Fruit fly (Drosophila melanogaster) whole organism, embryonic: ENCODE results near the gene CG7945.

Source experiments
- Ada2b ChIP-seq: fragments of 200-800 bp; sonication (Bioruptor generic); IDR thresholded peaks from 2 replicates; pipeline ENCODE4 v1.3.6; 2022; ENCODE audit warnings: missing biosample characterization, missing genetic modification characterization
- Atf-2 ChIP-seq: fragments of 200-800 bp; sonication (Bioruptor generic); optimal IDR thresholded peaks from 2 replicates; lab custom pipeline; 2016; ENCODE audit warnings: missing biosample characterization, missing genetic modification characterization
- B-H1 ChIP-seq: fragments of 200-800 bp; sonication (Bioruptor generic); IDR thresholded peaks from 3 replicates; pipeline ENCODE4 v1.3.6; 2022; ENCODE audit warnings: missing biosample characterization, missing genetic modification characterization
- Bgb ChIP-seq: fragments of 200-800 bp; sonication (Bioruptor generic); IDR thresholded peaks from 2 replicates; pipeline ENCODE4 v1.3.6; 2022; ENCODE audit warnings: missing biosample characterization, missing genetic modification characterization; ENCODE audit not compliant: partially characterized antibody
- BtbVII ChIP-seq: fragments of 200-800 bp; sonication (Bioruptor generic); optimal IDR thresholded peaks from 3 replicates; lab custom pipeline; 2017; ENCODE audit warnings: missing biosample characterization, mild to moderate bottlenecking, missing genetic modification characterization
- Bteb2 ChIP-seq: fragments of 200-800 bp; sonication (Bioruptor generic); optimal IDR thresholded peaks from 2 replicates; lab custom pipeline; 2016; ENCODE audit warnings: missing biosample characterization, missing genetic modification characterization
- CG10431 ChIP-seq: fragments of 200-800 bp; sonication (Bioruptor generic); optimal IDR thresholded peaks from 3 replicates; lab custom pipeline; 2018; ENCODE audit warnings: missing biosample characterization, mild to moderate bottlenecking, missing genetic modification characterization
- CG10565 ChIP-seq: fragments of 200-800 bp; sonication (Bioruptor generic); optimal IDR thresholded peaks from 3 replicates; lab custom pipeline; 2016; ENCODE audit warnings: missing biosample characterization, mild to moderate bottlenecking, missing genetic modification characterization
- CG11695 ChIP-seq: fragments of 200-800 bp; sonication (Bioruptor generic); IDR thresholded peaks from 3 replicates; pipeline ENCODE4 v1.3.6; 2022; ENCODE audit warnings: missing biosample characterization, missing genetic modification characterization
- CG12769 ChIP-seq: fragments of 200-800 bp; sonication (Bioruptor generic); optimal IDR thresholded peaks from 2 replicates; lab custom pipeline; 2019; ENCODE audit warnings: missing biosample characterization, mild to moderate bottlenecking, missing genetic modification characterization, moderate library complexity
- CG14860 ChIP-seq: fragments of 200-800 bp; sonication (Bioruptor generic); IDR thresholded peaks from 3 replicates; pipeline ENCODE4 v1.3.6; 2022; ENCODE audit warnings: missing biosample characterization, missing genetic modification characterization; ENCODE audit not compliant: partially characterized antibody
- CG15011 ChIP-seq: fragments of 200-800 bp; sonication (Bioruptor generic); optimal IDR thresholded peaks from 3 replicates; lab custom pipeline; 2018; ENCODE audit warnings: missing biosample characterization, mild to moderate bottlenecking, missing genetic modification characterization
- CG17802 ChIP-seq: fragments of 200-800 bp; sonication (Bioruptor generic); optimal IDR thresholded peaks from 2 replicates; lab custom pipeline; 2018; ENCODE audit warnings: missing biosample characterization, mild to moderate bottlenecking, missing genetic modification characterization, moderate library complexity
- CG18262 ChIP-seq: fragments of 200-800 bp; optimal IDR thresholded peaks from 3 replicates; lab custom pipeline; 2019; ENCODE audit warnings: missing biosample characterization, mild to moderate bottlenecking, missing genetic modification characterization, moderate library complexity
- CG3065 ChIP-seq: fragments of 200-800 bp; sonication (Bioruptor generic); optimal IDR thresholded peaks from 2 replicates; lab custom pipeline; 2016; ENCODE audit warnings: missing biosample characterization, missing genetic modification characterization
- CG34376 ChIP-seq: fragments of 200-800 bp; sonication (Bioruptor generic); optimal IDR thresholded peaks from 2 replicates; lab custom pipeline; 2018; ENCODE audit warnings: missing biosample characterization, mild to moderate bottlenecking, missing genetic modification characterization
- CG6254 ChIP-seq: fragments of 200-800 bp; sonication (Bioruptor generic); optimal IDR thresholded peaks from 3 replicates; lab custom pipeline; 2017; ENCODE audit warnings: mild to moderate bottlenecking, missing biosample characterization, missing genetic modification reagents, missing genetic modification characterization
- CG7271 ChIP-seq: fragments of 200-800 bp; sonication (Bioruptor generic); optimal IDR thresholded peaks from 2 replicates; lab custom pipeline; 2018; ENCODE audit warnings: missing biosample characterization, mild to moderate bottlenecking, missing genetic modification characterization, moderate library complexity
- CG7372 ChIP-seq: fragments of 200-800 bp; sonication (Bioruptor generic); IDR thresholded peaks from 2 replicates; pipeline ENCODE4 v1.3.6; 2022; ENCODE audit warnings: missing biosample characterization, missing genetic modification characterization
- CG7556 ChIP-seq: fragments of 200-800 bp; sonication (Bioruptor generic); optimal IDR thresholded peaks from 2 replicates; lab custom pipeline; 2017; ENCODE audit warnings: missing biosample characterization, mild to moderate bottlenecking, missing genetic modification characterization
- CG8290 ChIP-seq, 3 experiments: fragments of 200-800 bp; sonication (Bioruptor generic); optimal IDR thresholded peaks; 2 replicates each; lab custom pipeline; 2016 to 2019; ENCODE audit warnings: missing biosample characterization in 3 of 3, missing genetic modification characterization in 3 of 3, mild to moderate bottlenecking in 2 of 3, moderate library complexity in 1 of 3
- CTCF ChIP-seq: fragments of 200-800 bp; sonication (Bioruptor generic); optimal IDR thresholded peaks from 2 replicates; lab custom pipeline; 2017; ENCODE audit warnings: missing biosample characterization, mild to moderate bottlenecking, missing genetic modification characterization, moderate library complexity
- D ChIP-seq, 2 experiments: fragments of 200-800 bp in 1 of 2; fragments of >200 bp in 1 of 2; sonication (Bioruptor generic) in 1 of 2; optimal IDR thresholded peaks; 2 replicates in 1 of 2; 3 replicates in 1 of 2; lab custom pipeline; 2017; ENCODE audit warnings: mild to moderate bottlenecking in 1 of 2, missing biosample characterization in 1 of 2, missing genetic modification characterization in 1 of 2, missing genetic modification reagents in 1 of 2
- Max ChIP-seq: fragments of 200-800 bp; sonication (Bioruptor generic); optimal IDR thresholded peaks from 2 replicates; lab custom pipeline; 2016; ENCODE audit warnings: missing biosample characterization, mild to moderate bottlenecking, missing genetic modification characterization
- Nf-YA ChIP-seq: fragments of 200-800 bp; sonication (Bioruptor generic); IDR thresholded peaks from 2 replicates; pipeline ENCODE4 v1.3.6; 2022; ENCODE audit warnings: missing biosample characterization, missing genetic modification characterization
- Ravus ChIP-seq: fragments of 200-800 bp; sonication (Bioruptor generic); IDR thresholded peaks from 2 replicates; pipeline ENCODE4 v1.3.6; 2022; ENCODE audit warnings: missing biosample characterization, missing genetic modification characterization
- Six4 ChIP-seq: fragments of 200-800 bp; sonication (Bioruptor generic); optimal IDR thresholded peaks from 2 replicates; lab custom pipeline; 2016; ENCODE audit warnings: missing biosample characterization, missing genetic modification characterization
- Trl ChIP-seq, 3 experiments: fragments of >200 bp in 2 of 3; fragments of 200-800 bp in 1 of 3; sonication (Bioruptor generic) in 1 of 3; optimal IDR thresholded peaks; 2 replicates in 1 of 3; 3 replicates in 2 of 3; lab custom pipeline; 2016 to 2017; ENCODE audit warnings: missing biosample characterization in 1 of 3, missing genetic modification characterization in 1 of 3
- Usf ChIP-seq: fragments of 200-800 bp; sonication (Bioruptor generic); optimal IDR thresholded peaks from 2 replicates; lab custom pipeline; 2017; ENCODE audit warnings: missing genotype, missing biosample characterization, missing genetic modification characterization
- YL-1 ChIP-seq: fragments of 200-800 bp; sonication (Bioruptor generic); optimal IDR thresholded peaks from 3 replicates; lab custom pipeline; 2017; ENCODE audit warnings: missing biosample characterization, mild to moderate bottlenecking, missing genetic modification characterization
- ac ChIP-seq: fragments of 200-800 bp; sonication (Bioruptor generic); optimal IDR thresholded peaks from 3 replicates; lab custom pipeline; 2017; ENCODE audit warnings: missing biosample characterization, mild to moderate bottlenecking, missing genetic modification characterization
- aop ChIP-seq: fragments of 200-800 bp; sonication (Bioruptor generic); IDR thresholded peaks from 2 replicates; pipeline ENCODE4 v1.3.6; 2022; ENCODE audit warnings: missing biosample characterization, missing genetic modification characterization
- ash1 ChIP-seq: fragments of 200-800 bp; sonication (Bioruptor generic); optimal IDR thresholded peaks from 2 replicates; lab custom pipeline; 2018; ENCODE audit warnings: missing biosample characterization, mild to moderate bottlenecking, missing genetic modification characterization
- ato ChIP-seq: fragments of 200-800 bp; sonication (Bioruptor generic); IDR thresholded peaks from 2 replicates; pipeline ENCODE4 v1.3.6; 2022; ENCODE audit warnings: missing biosample characterization, missing genetic modification characterization; ENCODE audit not compliant: partially characterized antibody
- bab2 ChIP-seq: fragments of 200-800 bp; sonication (Bioruptor generic); optimal IDR thresholded peaks from 2 replicates; lab custom pipeline; 2016; ENCODE audit warnings: missing biosample characterization, missing genetic modification characterization
- caup ChIP-seq: fragments of 200-800 bp; sonication (Bioruptor generic); optimal IDR thresholded peaks from 3 replicates; lab custom pipeline; 2017; ENCODE audit warnings: missing biosample characterization, mild to moderate bottlenecking, missing genetic modification characterization, moderate library complexity; ENCODE audit not compliant: severe bottlenecking
- dati ChIP-seq: fragments of 200-800 bp; sonication (Bioruptor generic); IDR thresholded peaks from 2 replicates; pipeline ENCODE4 v1.3.6; 2022; ENCODE audit warnings: missing biosample characterization, missing genetic modification characterization
- eve ChIP-seq, 2 experiments: fragments of >200 bp; optimal IDR thresholded peaks; 2 replicates each; lab custom pipeline; 2017; ENCODE audit warnings: missing biosample characterization in 2 of 2, missing genetic modification characterization in 2 of 2
- fu2 ChIP-seq: fragments of 200-800 bp; sonication (Bioruptor generic); optimal IDR thresholded peaks from 2 replicates; lab custom pipeline; 2016; ENCODE audit warnings: missing biosample characterization, missing genetic modification characterization
- gro ChIP-seq: fragments of 200-800 bp; sonication (Bioruptor generic); optimal IDR thresholded peaks from 2 replicates; lab custom pipeline; 2016; ENCODE audit warnings: missing biosample characterization, missing genetic modification characterization
- hb ChIP-seq: fragments of 200-800 bp; sonication (Bioruptor generic); IDR thresholded peaks from 3 replicates; pipeline ENCODE4 v1.3.6; 2022; ENCODE audit warnings: missing biosample characterization, missing genetic modification characterization; ENCODE audit not compliant: partially characterized antibody
- jumu ChIP-seq: fragments of 200-800 bp; sonication (Bioruptor generic); optimal IDR thresholded peaks from 3 replicates; lab custom pipeline; 2016; ENCODE audit warnings: missing biosample characterization, missing genetic modification characterization
- mam ChIP-seq: fragments of 200-800 bp; sonication (Bioruptor generic); optimal IDR thresholded peaks from 3 replicates; lab custom pipeline; 2016; ENCODE audit warnings: missing biosample characterization, missing genetic modification characterization
- ranshi ChIP-seq: fragments of 200-800 bp; sonication (Bioruptor generic); IDR thresholded peaks from 2 replicates; pipeline ENCODE4 v1.3.6; 2022; ENCODE audit warnings: missing biosample characterization, missing genetic modification characterization
- repo ChIP-seq: fragments of 200-800 bp; sonication (Bioruptor generic); optimal IDR thresholded peaks from 2 replicates; lab custom pipeline; 2016; ENCODE audit warnings: missing biosample characterization, missing genetic modification characterization
- sim ChIP-seq: fragments of 200-800 bp; sonication (Bioruptor generic); IDR thresholded peaks from 2 replicates; pipeline ENCODE4 v1.3.6; 2022; ENCODE audit warnings: missing biosample characterization, missing genetic modification characterization
- slbo ChIP-seq: fragments of 200-800 bp; sonication (Bioruptor generic); IDR thresholded peaks from 2 replicates; pipeline ENCODE4 v1.3.6; 2022; ENCODE audit warnings: missing biosample characterization, missing genetic modification characterization
- sna ChIP-seq: fragments of 200-800 bp; sonication (Bioruptor generic); IDR thresholded peaks from 2 replicates; pipeline ENCODE4 v1.3.6; 2022; ENCODE audit warnings: missing biosample characterization, missing genetic modification characterization; ENCODE audit not compliant: partially characterized antibody
- zf30C ChIP-seq: fragments of 200-800 bp; sonication (Bioruptor generic); optimal IDR thresholded peaks from 3 replicates; lab custom pipeline; 2018; ENCODE audit warnings: missing biosample characterization, mild to moderate bottlenecking, missing genetic modification characterization

The CG7945 gene

dm6 chr3L:15508233-15508632 is 15.7 kb downstream of the CG7945 start, which contains the start of gene CG7841 (continued):
- TF ChIP-seq Ravus (GFP tag; lab: Robert Waterston, UW) = peak; percentile 75; the same call in 1 of the 2 replicates
- TF ChIP-seq CG7372 (GFP tag; lab: Robert Waterston, UW) = peak; percentile 95
- TF ChIP-seq ac (GFP tag; lab: Kevin White, UChicago) = peak; percentile 95
- peak; percentile 94 for TF ChIP-seq CG10565 (GFP tag; lab: Kevin White, UChicago)
- peak; percentile 99 for TF ChIP-seq caup (GFP tag; lab: Kevin White, UChicago)
- TF ChIP-seq CG15011 (GFP tag; lab: Kevin White, UChicago) = peak; percentile 97
- TF ChIP-seq Ada2b (GFP tag; lab: Robert Waterston, UW) = peak; percentile 94
- no peak for TF ChIP-seq eve (GFP tag; optimal IDR thresholded peaks at IDR 0.05; lab: Kevin White, UChicago)
- TF ChIP-seq Usf (GFP tag; lab: Kevin White, UChicago) = peak; percentile 93
- peak; percentile 96 for TF ChIP-seq jumu (GFP tag; lab: Kevin White, UChicago)
- peak; percentile 98 for TF ChIP-seq CG11695 (GFP tag; lab: Robert Waterston, UW)
- peak; percentile 96 for TF ChIP-seq mam (GFP tag; lab: Kevin White, UChicago)
- peak; percentile 71 for TF ChIP-seq CTCF (GFP tag; lab: Kevin White, UChicago)
- peak; percentile 94 for TF ChIP-seq slbo (GFP tag; lab: Robert Waterston, UW)
- TF ChIP-seq Bgb (GFP tag; lab: Robert Waterston, UW) = no peak
- peak; percentile 92 for TF ChIP-seq Nf-YA (GFP tag; lab: Robert Waterston, UW)
- peak; percentile 87; the same call in 1 of the 2 replicates for TF ChIP-seq dati
- TF ChIP-seq CG17802 = peak; percentile 85
- TF ChIP-seq CG10431 (GFP tag; lab: Kevin White, UChicago) = peak; percentile 96
- no peak for TF ChIP-seq CG14860 (GFP tag; lab: Robert Waterston, UW)
- peak; percentile 92 for TF ChIP-seq CG3065
- peak; percentile 96; the same call in 1 of the 2 replicates for TF ChIP-seq ranshi (GFP tag; lab: Robert Waterston, UW)
- TF ChIP-seq Bteb2 (GFP tag; lab: Kevin White, UChicago) = peak; percentile 97
- TF ChIP-seq sim (GFP tag; lab: Robert Waterston, UW) = peak; percentile 97
- TF ChIP-seq Six4 (GFP tag; lab: Kevin White, UChicago) = peak; percentile 97
- peak; percentile 97 for TF ChIP-seq CG7556 (GFP tag; lab: Kevin White, UChicago)
- peak; percentile 63 for TF ChIP-seq zf30C (GFP tag; lab: Kevin White, UChicago)
- peak; percentile 94 for TF ChIP-seq fu2 (GFP tag; lab: Kevin White, UChicago)
- TF ChIP-seq CG12769 = peak; percentile 98
- TF ChIP-seq CG8290 (GFP tag; optimal IDR thresholded peaks at IDR 0.05; lab: Kevin White, UChicago) = peak; percentile 94
- TF ChIP-seq CG8290 (tag; optimal IDR thresholded peaks at IDR 0.05; lab: Kevin White, UChicago) = peak; percentile 94 to 96
- TF ChIP-seq Atf-2 (GFP tag; lab: Kevin White, UChicago) = peak; percentile 94
- peak; percentile 98 for TF ChIP-seq Max (GFP tag; lab: Kevin White, UChicago)
- peak; percentile 96 for TF ChIP-seq bab2
- peak; percentile 87 for TF ChIP-seq aop (GFP tag; lab: Robert Waterston, UW)
- TF ChIP-seq YL-1 (GFP tag; lab: Kevin White, UChicago) = peak; percentile 95
- TF ChIP-seq ash1 (GFP tag; lab: Kevin White, UChicago) = peak; percentile 95
- TF ChIP-seq CG34376 (GFP tag; lab: Kevin White, UChicago) = peak; percentile 99
- TF ChIP-seq CG6254 (GFP tag; lab: Kevin White, UChicago) = peak; percentile 96
- TF ChIP-seq sna (GFP tag; lab: Robert Waterston, UW) = no peak
- peak; percentile 91; the same call in 2 of the 3 replicates for TF ChIP-seq B-H1 (GFP tag; lab: Robert Waterston, UW)
- no peak for TF ChIP-seq D (optimal IDR thresholded peaks at IDR 0.05; lab: Kevin White, UChicago)
- TF ChIP-seq D (GFP tag; optimal IDR thresholded peaks at IDR 0.05; lab: Kevin White, UChicago) = peak; percentile 97
- peak; percentile 99 for TF ChIP-seq gro (GFP tag; lab: Kevin White, UChicago)
- TF ChIP-seq ato (GFP tag; lab: Robert Waterston, UW) = no peak
- TF ChIP-seq hb (GFP tag; lab: Robert Waterston, UW) = no peak
- TF ChIP-seq Trl (optimal IDR thresholded peaks at IDR 0.05; lab: Kevin White, UChicago) = no peak
- peak; percentile 97 for TF ChIP-seq Trl (GFP tag; optimal IDR thresholded peaks at IDR 0.05; lab: Kevin White, UChicago)
- peak; percentile 97 for TF ChIP-seq repo
- TF ChIP-seq CG7271 = peak; percentile 86
- peak; percentile 99 for TF ChIP-seq CG18262
- peak; percentile 99 for TF ChIP-seq BtbVII
